Fruit fly (Drosophila melanogaster): ENCODE data around the gene CG31342.
A peak's percentile ranks its signal among the peaks of the same experiment; 100 is the strongest.

CG31342 gene

dm6 chr3R:13012351-13012750, 26.5 kb downstream of the CG31342 start (continued):
- TF ChIP-seq CG14667 (GFP tag; IDR thresholded peaks at IDR 0.05) (peak; percentile 38; the same call in 1 of the 2 replicates), Side (GFP tag; optimal IDR thresholded peaks at IDR 0.05) (peak; percentile 55), Oli (tag; optimal IDR thresholded peaks at IDR 0.05) (peak; percentile 38), tna (GFP tag; IDR thresholded peaks at IDR 0.05; ENCODE audit: partially characterized antibody) (no peak), Dfd (GFP tag; optimal IDR thresholded peaks at IDR 0.05) (no peak), mld (GFP tag; IDR thresholded peaks at IDR 0.05; ENCODE audit: partially characterized antibody) (no peak), CG4617 (GFP tag; optimal IDR thresholded peaks at IDR 0.05; ENCODE audit: borderline replicate concordance) (no peak), bigmax (GFP tag; optimal IDR thresholded peaks at IDR 0.05) (peak; percentile 13), CG32772 (GFP tag; IDR thresholded peaks at IDR 0.05) (peak; percentile 72), pnt (GFP tag; optimal IDR thresholded peaks at IDR 0.05) (peak; percentile 40), Aef1 (GFP tag; IDR thresholded peaks at IDR 0.05) (peak; percentile 91), ham (GFP tag; IDR thresholded peaks at IDR 0.05) (no peak), ken (GFP tag; IDR thresholded peaks at IDR 0.05) (peak; percentile 80), tll (GFP tag; optimal IDR thresholded peaks at IDR 0.05) (peak in 1 of 2 experiments; percentile 55), chinmo (GFP tag; IDR thresholded peaks at IDR 0.05; ENCODE audit: partially characterized antibody) (0 out of 4 replicates have a peak, but pooled peaks have one; percentile 67), CG13624 (GFP tag; optimal IDR thresholded peaks at IDR 0.05) (peak; percentile 60), CG13894 (tag; optimal IDR thresholded peaks at IDR 0.05) (no peak), CG10959 (GFP tag; IDR thresholded peaks at IDR 0.05) (no peak), sim (GFP tag; IDR thresholded peaks at IDR 0.05) (0 out of 2 replicates have a peak, but pooled peaks have one; percentile 30), CG10462 (GFP tag; optimal IDR thresholded peaks at IDR 0.05) (no peak), usp (GFP tag; optimal IDR thresholded peaks at IDR 0.05) (no peak), Oaz (GFP tag; IDR thresholded peaks at IDR 0.05) (peak; percentile 41; the same call in 1 of the 2 replicates), crc (GFP tag; optimal IDR thresholded peaks at IDR 0.05) (peak; percentile 54), bbx (GFP tag; IDR thresholded peaks at IDR 0.05; ENCODE audit: partially characterized antibody) (0 out of 2 replicates have a peak, but pooled peaks have one; percentile 17), Doc3 (GFP tag; IDR thresholded peaks at IDR 0.05; ENCODE audit: partially characterized antibody) (no peak), Atf-2 (GFP tag; optimal IDR thresholded peaks at IDR 0.05) (peak; percentile 21), gsb-n (tag; optimal IDR thresholded peaks at IDR 0.05) (peak; percentile 14), CG3847 (GFP tag; IDR thresholded peaks at IDR 0.05) (peak; percentile 52), Rfx (GFP tag; IDR thresholded peaks at IDR 0.05) (peak; percentile 75), jumu (GFP tag; optimal IDR thresholded peaks at IDR 0.05) (peak; percentile 33), H15 (GFP tag; IDR thresholded peaks at IDR 0.05) (peak; percentile 55; the same call in 2 of the 3 replicates), oc (tag; optimal IDR thresholded peaks at IDR 0.05) (peak; percentile 58), nerfin-2 (GFP tag; IDR thresholded peaks at IDR 0.05; ENCODE audit: partially characterized antibody) (no peak), slp2 (GFP tag; optimal IDR thresholded peaks at IDR 0.05) (peak; percentile 53), CG10543 (GFP tag; optimal IDR thresholded peaks at IDR 0.05) (peak; percentile 61), sd (tag; optimal IDR thresholded peaks at IDR 0.05) (no peak), Fer3 (tag; optimal IDR thresholded peaks at IDR 0.05) (peak; percentile 25), HmgZ (tag; optimal IDR thresholded peaks at IDR 0.05) (no peak), stwl (tag; optimal IDR thresholded peaks at IDR 0.05) (no peak), sens (GFP tag) (peak; percentile 84), aop (GFP tag; IDR thresholded peaks at IDR 0.05) (0 out of 2 replicates have a peak, but pooled peaks have one; percentile 48), Opbp (GFP tag; IDR thresholded peaks at IDR 0.05; ENCODE audit: partially characterized antibody) (no peak), twi (tag; optimal IDR thresholded peaks at IDR 0.05) (peak; percentile 18), CG1792 (GFP tag; optimal IDR thresholded peaks at IDR 0.05) (no peak), inv (GFP tag; IDR thresholded peaks at IDR 0.05; ENCODE audit: partially characterized antibody) (no peak), row (GFP tag; IDR thresholded peaks at IDR 0.05) (peak; percentile 81), Sry-β (GFP tag; optimal IDR thresholded peaks at IDR 0.05) (no peak), CG34422 (GFP tag; IDR thresholded peaks at IDR 0.05) (peak; percentile 86), CG1233 (GFP tag; optimal IDR thresholded peaks at IDR 0.05) (peak; percentile 66), ind (GFP tag; optimal IDR thresholded peaks at IDR 0.05) (peak; percentile 60)
